Fruit fly (Drosophila melanogaster): ENCODE data around the gene CG43295.

DNA sequence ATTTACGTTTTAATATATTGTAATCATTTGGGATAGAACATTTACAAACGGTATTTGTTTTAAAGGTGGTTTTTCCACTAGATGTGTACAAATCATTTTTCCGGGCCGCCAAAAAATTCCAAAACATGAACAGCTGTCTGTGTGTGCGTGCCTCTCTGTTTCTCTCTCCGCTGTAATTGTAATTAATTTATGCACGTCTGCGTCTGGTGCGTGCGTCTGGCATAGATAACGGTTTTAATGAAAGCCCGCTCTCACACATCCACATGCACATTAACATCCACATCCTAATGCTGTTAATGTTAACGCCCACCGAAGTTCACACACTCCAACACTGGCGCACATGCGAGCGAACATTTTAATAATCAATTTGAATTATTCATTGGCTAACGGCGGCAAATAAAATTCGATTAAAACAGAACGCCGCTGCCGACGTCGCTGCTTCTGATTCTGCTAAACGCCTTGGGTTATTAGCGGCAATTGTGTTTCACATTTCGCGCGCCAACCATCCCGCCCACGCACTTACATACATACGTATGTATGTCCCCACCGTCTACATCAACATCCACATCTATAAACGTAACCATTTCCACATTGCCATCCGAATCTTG lies 40.4 kb downstream of the CG43295 start:
- TF ChIP-seq kay (GFP tag; ENCODE audit: borderline replicate concordance) (no peak), CG11617 (GFP tag; optimal IDR thresholded peaks at IDR 0.05) (no peak), CG12768 (GFP tag; optimal IDR thresholded peaks at IDR 0.05) (no peak), Clk (GFP tag; optimal IDR thresholded peaks at IDR 0.05) (no peak), CG7045 (GFP tag; optimal IDR thresholded peaks at IDR 0.05) (no peak), Hr96 (GFP tag; optimal IDR thresholded peaks at IDR 0.05) (no peak), bab1 (GFP tag; optimal IDR thresholded peaks at IDR 0.05) (no peak), CG1620 (GFP tag; optimal IDR thresholded peaks at IDR 0.05) (no peak), tj (GFP tag; optimal IDR thresholded peaks at IDR 0.05) (no peak), Mnt (GFP tag; optimal IDR thresholded peaks at IDR 0.05) (no peak)
